Worm (Caenorhabditis elegans) whole organism, L3 larva: ENCODE data around the gene F53E10.1.

Source experiments
- eor-1 ChIP-seq, 2 experiments: fragments of 150-350 bp; optimal IDR thresholded peaks; 2 replicates each; lab custom pipeline; 2014 to 2018; ENCODE audit warnings: missing biosample characterization in 2 of 2, missing genetic modification characterization in 2 of 2
- fos-1 ChIP-seq: fragments of 150-350 bp; optimal IDR thresholded peaks from 2 replicates; lab custom pipeline; 2014; ENCODE audit warnings: missing biosample characterization, missing genetic modification characterization
- nhr-12 ChIP-seq: fragments of 150-350 bp; optimal IDR thresholded peaks from 2 replicates; lab custom pipeline; 2014; ENCODE audit warnings: missing biosample characterization, missing genetic modification characterization
- tbx-2 ChIP-seq: sonication (generic microtip); optimal IDR thresholded peaks from 2 replicates; lab custom pipeline; 2016; ENCODE audit warnings: mild to moderate bottlenecking, missing genetic modification characterization, missing compliant biosample characterization
- ztf-4 ChIP-seq: fragments of 150-350 bp; optimal IDR thresholded peaks from 2 replicates; lab custom pipeline; 2014; ENCODE audit warnings: missing biosample characterization, missing genetic modification characterization

DNA sequence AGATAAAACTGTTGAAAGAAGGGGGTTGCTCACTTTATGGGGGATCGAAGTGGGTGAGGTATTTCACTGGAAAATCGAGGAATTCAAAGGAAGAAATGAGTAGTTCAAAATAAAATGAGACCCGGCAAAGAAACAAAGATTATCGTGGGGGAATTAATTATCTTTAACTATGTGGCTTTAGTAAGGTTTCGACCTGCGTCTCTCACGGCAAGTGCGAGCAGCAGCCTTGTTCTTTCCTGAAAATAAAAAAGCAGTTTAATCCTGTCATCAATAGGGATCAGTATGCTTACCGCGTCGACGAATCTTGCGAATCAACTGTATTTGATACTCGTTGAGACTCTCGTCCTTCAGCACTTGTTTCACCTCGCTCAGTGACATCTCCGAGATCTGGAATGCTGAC is 6.8 kb downstream of the F53E10.1 start, which contains the start of gene srh-271:
- TF ChIP-seq fos-1 (no peak), nhr-12 (no peak), ztf-4 (no peak), tbx-2 (tag; lab: Kevin White, UChicago) (no peak), eor-1 (tag; optimal IDR thresholded peaks at IDR 0.05; lab: Kevin White, UChicago) (no peak)
